Fruit fly (Drosophila melanogaster) whole organism, embryonic: Measurements from ENCODE around the gene REG.

ENCODE experiments used
- CG10274 ChIP-seq: fragments of 200-800 bp; sonication (Bioruptor generic); optimal IDR thresholded peaks from 3 replicates; lab custom pipeline; 2017; ENCODE audit warnings: missing biosample characterization, mild to moderate bottlenecking, missing genetic modification characterization
- CG13624 ChIP-seq: fragments of 200-800 bp; sonication (Bioruptor generic); optimal IDR thresholded peaks from 2 replicates; lab custom pipeline; 2016; ENCODE audit warnings: missing biosample characterization, missing genetic modification characterization
- CG13894 ChIP-seq: fragments of 200-800 bp; sonication (Bioruptor generic); optimal IDR thresholded peaks from 3 replicates; lab custom pipeline; 2018; ENCODE audit warnings: missing biosample characterization, mild to moderate bottlenecking, missing genetic modification characterization, moderate library complexity
- CG15601 ChIP-seq: fragments of 200-800 bp; sonication (Bioruptor generic); optimal IDR thresholded peaks from 3 replicates; lab custom pipeline; 2019; ENCODE audit warnings: missing biosample characterization, mild to moderate bottlenecking, missing genetic modification characterization, moderate library complexity
- CG15696 ChIP-seq: fragments of 200-800 bp; sonication (Bioruptor generic); optimal IDR thresholded peaks from 2 replicates; lab custom pipeline; 2019; ENCODE audit warnings: missing biosample characterization, mild to moderate bottlenecking, missing genetic modification characterization, moderate library complexity
- CG16779 ChIP-seq: fragments of 200-800 bp; sonication (Bioruptor generic); IDR thresholded peaks from 2 replicates; pipeline ENCODE4 v1.3.6; 2022; ENCODE audit warnings: missing biosample characterization, missing genetic modification characterization
- CG17186 ChIP-seq: fragments of 200-800 bp; sonication (Bioruptor generic); optimal IDR thresholded peaks from 3 replicates; lab custom pipeline; 2017; ENCODE audit warnings: missing biosample characterization, missing genetic modification reagents, missing genetic modification characterization
- CG17612 ChIP-seq: fragments of 200-800 bp; sonication (Bioruptor generic); IDR thresholded peaks from 2 replicates; pipeline ENCODE4 v1.3.6; 2022; ENCODE audit warnings: missing biosample characterization, missing genetic modification characterization
- CG31365 ChIP-seq: fragments of 200-800 bp; sonication (Bioruptor generic); optimal IDR thresholded peaks from 2 replicates; lab custom pipeline; 2018; ENCODE audit warnings: missing biosample characterization, mild to moderate bottlenecking, missing genetic modification characterization
- CG3163 ChIP-seq: fragments of 200-800 bp; sonication (Bioruptor generic); optimal IDR thresholded peaks from 3 replicates; lab custom pipeline; 2016; ENCODE audit warnings: missing biosample characterization, missing genetic modification characterization
- CG32772 ChIP-seq: fragments of 200-800 bp; sonication (Bioruptor generic); IDR thresholded peaks from 2 replicates; pipeline ENCODE4 v1.3.6; 2022; ENCODE audit warnings: missing biosample characterization, missing genetic modification characterization
- CG3847 ChIP-seq: fragments of 200-800 bp; sonication (Bioruptor generic); IDR thresholded peaks from 2 replicates; pipeline ENCODE4 v1.3.6; 2022; ENCODE audit warnings: missing biosample characterization, missing genetic modification characterization
- CG4617 ChIP-seq: fragments of 200-800 bp; sonication (Bioruptor generic); optimal IDR thresholded peaks from 3 replicates; lab custom pipeline; 2016; ENCODE audit warnings: missing biosample characterization, missing genetic modification characterization, borderline replicate concordance
- CG6654 ChIP-seq: fragments of 200-800 bp; sonication (Bioruptor generic); optimal IDR thresholded peaks from 2 replicates; lab custom pipeline; 2017; ENCODE audit warnings: missing biosample characterization, mild to moderate bottlenecking, missing genetic modification characterization
- CG6791 ChIP-seq: fragments of 200-800 bp; sonication (Bioruptor generic); IDR thresholded peaks from 3 replicates; pipeline ENCODE4 v1.3.6; 2022; ENCODE audit warnings: missing biosample characterization, missing genetic modification characterization; ENCODE audit not compliant: partially characterized antibody
- CG7786 ChIP-seq: fragments of 200-800 bp; sonication (Bioruptor generic); optimal IDR thresholded peaks from 2 replicates; lab custom pipeline; 2016; ENCODE audit warnings: missing biosample characterization, missing genetic modification characterization
- CG8944 ChIP-seq: fragments of 200-800 bp; sonication (Bioruptor generic); optimal IDR thresholded peaks from 3 replicates; lab custom pipeline; 2016; ENCODE audit warnings: missing biosample characterization, missing genetic modification characterization
- CG9876 ChIP-seq: fragments of 200-800 bp; sonication (Bioruptor generic); optimal IDR thresholded peaks from 2 replicates; lab custom pipeline; 2016; ENCODE audit warnings: missing biosample characterization, missing genetic modification characterization
- D19A ChIP-seq: fragments of 200-800 bp; optimal IDR thresholded peaks from 3 replicates; lab custom pipeline; 2019; ENCODE audit warnings: missing biosample characterization, mild to moderate bottlenecking, missing genetic modification characterization, moderate library complexity
- Dip3 ChIP-seq: fragments of 200-800 bp; sonication (Bioruptor generic); optimal IDR thresholded peaks from 3 replicates; lab custom pipeline; 2016; ENCODE audit warnings: missing biosample characterization, missing genetic modification characterization
- E2f2 ChIP-seq: fragments of 200-800 bp; sonication (Bioruptor generic); IDR thresholded peaks from 2 replicates; pipeline ENCODE4 v1.3.6; 2022; ENCODE audit warnings: missing biosample characterization, missing genetic modification characterization
- Gsc ChIP-seq: fragments of 200-800 bp; sonication (Bioruptor generic); IDR thresholded peaks from 2 replicates; pipeline ENCODE4 v1.3.6; 2022; ENCODE audit warnings: missing biosample characterization, missing genetic modification characterization
- H2.0 ChIP-seq: fragments of 200-800 bp; sonication (Bioruptor generic); IDR thresholded peaks from 2 replicates; pipeline ENCODE4 v1.3.6; 2022; ENCODE audit warnings: missing biosample characterization, missing genetic modification characterization
- Hey ChIP-seq: fragments of 200-800 bp; sonication (Bioruptor generic); optimal IDR thresholded peaks from 3 replicates; lab custom pipeline; 2018; ENCODE audit warnings: missing biosample characterization, mild to moderate bottlenecking, missing genetic modification characterization
- Hr3 ChIP-seq: fragments of 200-800 bp; sonication (Bioruptor generic); optimal IDR thresholded peaks from 3 replicates; lab custom pipeline; 2016; ENCODE audit warnings: missing biosample characterization, missing genetic modification characterization
- Hr51 ChIP-seq, 2 experiments: fragments of 200-800 bp; sonication (Bioruptor generic); optimal IDR thresholded peaks; 2 replicates in 1 of 2; 3 replicates in 1 of 2; lab custom pipeline; 2016 to 2018; ENCODE audit warnings: missing biosample characterization in 2 of 2, missing genetic modification characterization in 2 of 2, mild to moderate bottlenecking in 1 of 2, moderate library complexity in 1 of 2
- Mes4 ChIP-seq: fragments of 200-800 bp; sonication (Bioruptor generic); optimal IDR thresholded peaks from 2 replicates; lab custom pipeline; 2016; ENCODE audit warnings: missing biosample characterization, missing genetic modification characterization
- aop ChIP-seq: fragments of 200-800 bp; sonication (Bioruptor generic); IDR thresholded peaks from 2 replicates; pipeline ENCODE4 v1.3.6; 2022; ENCODE audit warnings: missing biosample characterization, missing genetic modification characterization
- ato ChIP-seq: fragments of 200-800 bp; sonication (Bioruptor generic); IDR thresholded peaks from 2 replicates; pipeline ENCODE4 v1.3.6; 2022; ENCODE audit warnings: missing biosample characterization, missing genetic modification characterization; ENCODE audit not compliant: partially characterized antibody
- btn ChIP-seq: fragments of 200-800 bp; sonication (Bioruptor generic); optimal IDR thresholded peaks from 2 replicates; lab custom pipeline; 2016; ENCODE audit warnings: missing biosample characterization, missing genetic modification characterization
- dati ChIP-seq: fragments of 200-800 bp; sonication (Bioruptor generic); IDR thresholded peaks from 2 replicates; pipeline ENCODE4 v1.3.6; 2022; ENCODE audit warnings: missing biosample characterization, missing genetic modification characterization
- fd96Cb ChIP-seq: fragments of 200-800 bp; sonication (Bioruptor generic); optimal IDR thresholded peaks from 2 replicates; lab custom pipeline; 2018; ENCODE audit warnings: missing biosample characterization, mild to moderate bottlenecking, missing genetic modification characterization, moderate library complexity
- gem ChIP-seq: fragments of 200-800 bp; sonication (Bioruptor generic); optimal IDR thresholded peaks from 2 replicates; lab custom pipeline; 2019; ENCODE audit warnings: missing biosample characterization, mild to moderate bottlenecking, missing genetic modification characterization, moderate library complexity
- gsb-n ChIP-seq: fragments of 200-800 bp; sonication (Bioruptor generic); optimal IDR thresholded peaks from 3 replicates; lab custom pipeline; 2018; ENCODE audit warnings: missing biosample characterization, mild to moderate bottlenecking, missing genetic modification characterization
- hth ChIP-seq: fragments of >200 bp; optimal IDR thresholded peaks from 2 replicates; lab custom pipeline; 2017; ENCODE audit warnings: inconsistent platforms
- ind ChIP-seq: fragments of 200-800 bp; sonication (Bioruptor generic); optimal IDR thresholded peaks from 3 replicates; lab custom pipeline; 2016; ENCODE audit warnings: missing biosample characterization, missing genetic modification characterization
- lab ChIP-seq: fragments of 200-800 bp; sonication (Bioruptor generic); optimal IDR thresholded peaks from 3 replicates; lab custom pipeline; 2017; ENCODE audit warnings: missing biosample characterization, missing genetic modification characterization, mild to moderate bottlenecking, moderate library complexity, missing genetic modification reagents
- lov ChIP-seq, 2 experiments: fragments of 200-800 bp in 1 of 2; fragments of >200 bp in 1 of 2; sonication (Bioruptor generic) in 1 of 2; IDR thresholded peaks in 1 of 2; optimal IDR thresholded peaks in 1 of 2; 2 replicates in 1 of 2; 3 replicates in 1 of 2; pipeline versions ENCODE4 v1.3.6 to Lab custom; 2017 to 2022; ENCODE audit warnings: missing biosample characterization in 1 of 2, missing genetic modification characterization in 1 of 2
- mirr ChIP-seq: fragments of 200-800 bp; sonication (Bioruptor generic); optimal IDR thresholded peaks from 3 replicates; lab custom pipeline; 2018; ENCODE audit warnings: missing biosample characterization, mild to moderate bottlenecking, missing genetic modification characterization
- otp ChIP-seq: fragments of 200-800 bp; sonication (Bioruptor generic); IDR thresholded peaks from 3 replicates; pipeline ENCODE4, ENCODE4 v1.3.6; 2022; ENCODE audit warnings: missing biosample characterization, missing genetic modification characterization
- peb ChIP-seq: fragments of 200-800 bp; sonication (Bioruptor generic); IDR thresholded peaks from 2 replicates; pipeline ENCODE4 v1.3.6; 2022; ENCODE audit warnings: missing biosample characterization, missing genetic modification characterization
- pita ChIP-seq: fragments of 200-800 bp; sonication (Bioruptor generic); optimal IDR thresholded peaks from 2 replicates; lab custom pipeline; 2017; ENCODE audit warnings: missing biosample characterization, mild to moderate bottlenecking, missing genetic modification characterization
- row ChIP-seq: fragments of 200-800 bp; sonication (Bioruptor generic); IDR thresholded peaks from 3 replicates; pipeline ENCODE4 v1.3.6; 2022; ENCODE audit warnings: missing biosample characterization, missing genetic modification characterization
- schlank ChIP-seq: fragments of 200-800 bp; sonication (Bioruptor generic); optimal IDR thresholded peaks from 2 replicates; lab custom pipeline; 2018; ENCODE audit warnings: missing biosample characterization, mild to moderate bottlenecking, missing genetic modification characterization
- sens-2 ChIP-seq: fragments of 200-800 bp; sonication (Bioruptor generic); IDR thresholded peaks from 2 replicates; pipeline ENCODE4 v1.3.6; 2022; ENCODE audit warnings: missing biosample characterization, missing genetic modification characterization
- shn ChIP-seq: fragments of 200-800 bp; sonication (Bioruptor generic); optimal IDR thresholded peaks from 3 replicates; lab custom pipeline; 2016; ENCODE audit warnings: missing biosample characterization, missing genetic modification characterization
- sr ChIP-seq: fragments of 200-800 bp; sonication (Bioruptor generic); IDR thresholded peaks from 3 replicates; pipeline ENCODE4 v1.3.6; 2022; ENCODE audit warnings: missing biosample characterization, missing genetic modification characterization
- unpg ChIP-seq: fragments of 200-800 bp; sonication (Bioruptor generic); optimal IDR thresholded peaks from 3 replicates; lab custom pipeline; 2018; ENCODE audit warnings: missing biosample characterization, mild to moderate bottlenecking, missing genetic modification characterization, moderate library complexity
- wdn ChIP-seq: fragments of 200-800 bp; sonication (Bioruptor generic); IDR thresholded peaks from 2 replicates; pipeline ENCODE4 v1.3.6; 2022; ENCODE audit warnings: missing biosample characterization, missing genetic modification characterization
- wor ChIP-seq: fragments of 200-800 bp; sonication (Bioruptor generic); IDR thresholded peaks from 2 replicates; pipeline ENCODE4 v1.3.6; 2022; ENCODE audit warnings: missing biosample characterization, missing genetic modification characterization

REG gene

DNA sequence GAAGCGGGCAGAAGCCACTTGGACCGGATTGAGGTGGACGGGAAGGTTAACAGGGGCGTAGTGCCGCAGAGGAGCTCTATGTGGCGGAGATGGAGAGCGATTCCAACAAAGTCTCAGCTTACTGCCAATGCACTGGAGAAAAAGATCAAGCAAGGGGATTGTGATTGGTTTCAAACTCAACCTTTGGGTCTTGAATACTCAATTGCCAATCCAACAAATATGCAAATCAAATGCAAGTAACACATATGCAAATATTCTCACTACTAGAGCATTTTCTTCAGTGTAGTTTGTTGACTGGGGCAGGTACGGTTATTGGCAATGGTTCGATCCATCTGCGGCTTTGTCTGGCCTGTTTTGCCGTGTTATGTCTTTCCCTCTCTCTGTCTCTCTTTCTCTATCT lies 39.2 kb downstream of the REG start (continued):
- TF ChIP-seq CG16779 (GFP tag; lab: Robert Waterston, UW) (peak; percentile 64; the same call in 1 of the 2 replicates), CG9876 (GFP tag; lab: Kevin White, UChicago) (peak; percentile 65), CG13624 (GFP tag; lab: Kevin White, UChicago) (peak; percentile 79), hth (lab: Kevin White, UChicago) (no peak), btn (GFP tag; lab: Kevin White, UChicago) (peak; percentile 69), aop (peak; percentile 58; the same call in 1 of the 2 replicates), dati (peak; percentile 61; the same call in 1 of the 2 replicates), shn (peak; percentile 71), CG3847 (GFP tag; lab: Robert Waterston, UW) (peak; percentile 55), CG17186 (GFP tag; lab: Kevin White, UChicago) (peak; percentile 29), gsb-n (peak; percentile 46), CG17612 (0 out of 2 replicates have a peak, but pooled peaks have one; percentile 11), CG4617 (peak; percentile 44), CG15601 (tag; lab: Kevin White, UChicago) (peak; percentile 63), CG6791 (no peak), mirr (GFP tag; lab: Kevin White, UChicago) (no peak), row (peak; percentile 75), otp (GFP tag; lab: Robert Waterston, UW) (peak; percentile 69; the same call in 2 of the 3 replicates), Gsc (peak; percentile 47; the same call in 1 of the 2 replicates), wor (GFP tag; lab: Robert Waterston, UW) (peak; percentile 53), lab (peak; percentile 79), pita (GFP tag; lab: Kevin White, UChicago) (no peak), D19A (tag; lab: Kevin White, UChicago) (peak; percentile 58), CG15696 (tag; lab: Kevin White, UChicago) (no peak), lov (optimal IDR thresholded peaks at IDR 0.05; lab: Kevin White, UChicago) (no peak), lov (GFP tag; IDR thresholded peaks at IDR 0.05; lab: Robert Waterston, UW) (peak; percentile 55; the same call in 1 of the 3 replicates), CG13894 (tag; lab: Kevin White, UChicago) (no peak), ind (GFP tag; lab: Kevin White, UChicago) (peak; percentile 87), unpg (peak; percentile 78), CG31365 (tag; lab: Kevin White, UChicago) (peak; percentile 51), schlank (peak; percentile 80), fd96Cb (tag; lab: Kevin White, UChicago) (peak; percentile 76), gem (tag; lab: Kevin White, UChicago) (peak; percentile 83), Hey (tag; lab: Kevin White, UChicago) (no peak), CG32772 (GFP tag; lab: Robert Waterston, UW) (peak; percentile 81), E2f2 (GFP tag; lab: Robert Waterston, UW) (peak; percentile 53), CG6654 (GFP tag; lab: Kevin White, UChicago) (peak; percentile 34), CG7786 (peak; percentile 71), Dip3 (GFP tag; lab: Kevin White, UChicago) (peak; percentile 83), wdn (peak; percentile 49; the same call in 1 of the 2 replicates), Mes4 (GFP tag; lab: Kevin White, UChicago) (peak; percentile 67), Hr51 (GFP tag; optimal IDR thresholded peaks at IDR 0.05; lab: Kevin White, UChicago) (peak; percentile 62 to 73), CG8944 (GFP tag; lab: Kevin White, UChicago) (peak; percentile 65), peb (peak; percentile 62), CG3163 (GFP tag; lab: Kevin White, UChicago) (peak; percentile 58), H2.0 (GFP tag; lab: Robert Waterston, UW) (peak; percentile 67; the same call in 1 of the 2 replicates), sens-2 (GFP tag; lab: Robert Waterston, UW) (peak; percentile 52; the same call in 1 of the 2 replicates), CG10274 (GFP tag; lab: Kevin White, UChicago) (peak; percentile 49), sr (GFP tag; lab: Robert Waterston, UW) (peak; percentile 68; the same call in 1 of the 3 replicates), ato (GFP tag; lab: Robert Waterston, UW) (no peak), Hr3 (GFP tag; lab: Kevin White, UChicago) (peak; percentile 59)
